Fruit fly (Drosophila melanogaster): ENCODE results near the gene unk.

DNA sequence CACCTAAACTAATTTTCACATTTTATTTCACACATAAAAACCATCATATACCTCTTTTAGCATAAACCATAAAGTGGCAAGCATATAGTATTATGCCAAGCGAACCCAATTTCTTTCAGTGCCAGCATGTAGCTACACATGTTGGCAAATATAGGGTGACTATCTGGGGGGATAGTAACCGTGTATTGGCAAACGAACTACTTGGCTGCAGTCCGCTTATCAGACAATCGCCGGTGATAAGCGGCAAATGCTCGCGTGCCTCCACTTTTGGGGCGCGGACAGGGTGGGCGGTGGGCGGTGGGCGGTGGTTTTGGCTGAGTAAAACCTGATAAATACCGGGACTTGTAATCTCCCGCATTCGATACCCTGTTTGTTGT lies 18.0 kb downstream of the unk start:
- TF ChIP-seq Dfd (GFP tag; optimal IDR thresholded peaks at IDR 0.05) (no peak), Hr78 (GFP tag; optimal IDR thresholded peaks at IDR 0.05) (no peak), woc (GFP tag; optimal IDR thresholded peaks at IDR 0.05) (no peak), dsf (GFP tag; optimal IDR thresholded peaks at IDR 0.05; ENCODE audit: borderline replicate concordance) (no peak), pan (optimal IDR thresholded peaks at IDR 0.05) (no peak), CG9705 (GFP tag; optimal IDR thresholded peaks at IDR 0.05) (no peak), fru (GFP tag; optimal IDR thresholded peaks at IDR 0.05) (no peak), dl (GFP tag; optimal IDR thresholded peaks at IDR 0.05; ENCODE audit: insufficient read depth in 1 of 2, partially characterized antibody in 2 of 2) (no peak), N (GFP tag; optimal IDR thresholded peaks at IDR 0.05) (no peak), tai (GFP tag; optimal IDR thresholded peaks at IDR 0.05) (no peak)
